Worm (Caenorhabditis elegans) whole organism, young adult: Measurements from ENCODE around the gene bca-1.

Source experiments
- C06A6.2 ChIP-seq: fragments of 200-800 bp; sonication (Bioruptor generic); conservative IDR thresholded peaks from 2 replicates; pipeline ENCODE4 v1.3.6; 2022; ENCODE audit warnings: missing genetic modification characterization, missing compliant biosample characterization
- D2030.7 ChIP-seq: fragments of 200-800 bp; sonication (Bioruptor generic); IDR thresholded peaks from 2 replicates; pipeline ENCODE4 v1.3.6; 2022; ENCODE audit warnings: missing genetic modification reagents, missing genetic modification characterization, missing compliant biosample characterization
- F10E7.11 ChIP-seq: sonication (generic microtip); optimal IDR thresholded peaks from 2 replicates; lab custom pipeline; 2017; ENCODE audit warnings: mild to moderate bottlenecking, missing genetic modification characterization, moderate library complexity, missing compliant biosample characterization
- F49E8.2 ChIP-seq: sonication (generic microtip); optimal IDR thresholded peaks from 3 replicates; lab custom pipeline; 2017; ENCODE audit warnings: missing genetic modification characterization, mild to moderate bottlenecking, missing compliant biosample characterization, antibody characterized with exemption, moderate library complexity; ENCODE audit not compliant: insufficient read depth
- F57C9.4 ChIP-seq: sonication (generic microtip); optimal IDR thresholded peaks from 2 replicates; lab custom pipeline; 2017; ENCODE audit warnings: mild to moderate bottlenecking, missing genetic modification characterization, missing compliant biosample characterization
- K11D2.4 ChIP-seq: fragments of 200-800 bp; sonication (Bioruptor generic); IDR thresholded peaks from 2 replicates; pipeline ENCODE4 v1.3.6; 2022; ENCODE audit warnings: missing genetic modification reagents, missing genetic modification characterization, missing compliant biosample characterization
- Y53G8AR.9 ChIP-seq: fragments of 200-800 bp; sonication (Bioruptor generic); conservative IDR thresholded peaks from 2 replicates; pipeline ENCODE4 v1.3.6; 2022; ENCODE audit warnings: missing genetic modification reagents, missing genetic modification characterization, missing compliant biosample characterization
- Y56A3A.18 ChIP-seq: fragments of 200-800 bp; sonication (Bioruptor generic); IDR thresholded peaks from 2 replicates; pipeline ENCODE4 v1.3.6; 2022; ENCODE audit warnings: missing genetic modification reagents, missing genetic modification characterization, missing compliant biosample characterization
- Y95B8A.8 ChIP-seq: fragments of 200-800 bp; sonication (Bioruptor generic); IDR thresholded peaks from 2 replicates; pipeline ENCODE4 v1.3.6; 2022; ENCODE audit warnings: missing genetic modification reagents, missing genetic modification characterization, missing compliant biosample characterization
- ZK185.1 ChIP-seq: sonication (generic microtip); optimal IDR thresholded peaks from 2 replicates; lab custom pipeline; 2016; ENCODE audit warnings: mild to moderate bottlenecking, missing genetic modification characterization, missing compliant biosample characterization; ENCODE audit not compliant: poor library complexity, severe bottlenecking
- atf-7 ChIP-seq: sonication (generic microtip); optimal IDR thresholded peaks from 2 replicates; lab custom pipeline; 2017; ENCODE audit warnings: mild to moderate bottlenecking, missing genetic modification characterization, missing compliant biosample characterization
- attf-5 ChIP-seq: fragments of 200-800 bp; sonication (Bioruptor generic); optimal IDR thresholded peaks from 2 replicates; lab custom pipeline; 2018; ENCODE audit warnings: mild to moderate bottlenecking, missing genetic modification characterization, missing compliant biosample characterization
- ceh-100 ChIP-seq: fragments of 200-800 bp; sonication (Bioruptor generic); IDR thresholded peaks from 2 replicates; pipeline ENCODE4 v1.3.6; 2022; ENCODE audit warnings: missing genetic modification reagents, missing genetic modification characterization, missing compliant biosample characterization
- ceh-27 ChIP-seq: fragments of 200-800 bp; sonication (Bioruptor generic); optimal IDR thresholded peaks from 2 replicates; lab custom pipeline; 2018; ENCODE audit warnings: mild to moderate bottlenecking, missing genetic modification characterization, moderate library complexity, missing compliant biosample characterization
- dox-1 ChIP-seq: fragments of 200-800 bp; sonication (Bioruptor generic); IDR thresholded peaks from 2 replicates; pipeline ENCODE4 v1.3.6; 2022; ENCODE audit warnings: missing genetic modification reagents, missing genetic modification characterization, missing compliant biosample characterization
- efl-1 ChIP-seq: fragments of 150-350 bp; optimal IDR thresholded peaks from 2 replicates; lab custom pipeline; 2014; ENCODE audit warnings: missing biosample characterization, missing genetic modification reagents, missing genetic modification characterization
- egl-18 ChIP-seq: fragments of 200-800 bp; sonication (Bioruptor generic); IDR thresholded peaks from 2 replicates; pipeline ENCODE4 v1.3.6; 2022; ENCODE audit warnings: missing genetic modification reagents, missing genetic modification characterization, missing compliant biosample characterization
- egrh-3 ChIP-seq: fragments of 200-800 bp; sonication (Bioruptor generic); IDR thresholded peaks from 2 replicates; pipeline ENCODE4 v1.3.6; 2022; ENCODE audit warnings: missing genetic modification reagents, missing genetic modification characterization, missing compliant biosample characterization
- ets-4 ChIP-seq: fragments of 200-800 bp; sonication (Bioruptor generic); optimal IDR thresholded peaks from 2 replicates; lab custom pipeline; 2018; ENCODE audit warnings: mild to moderate bottlenecking, missing genetic modification characterization, missing compliant biosample characterization
- gei-17 ChIP-seq: fragments of 200-800 bp; sonication (Bioruptor generic); optimal IDR thresholded peaks from 2 replicates; lab custom pipeline; 2018; ENCODE audit warnings: mild to moderate bottlenecking, missing genetic modification characterization, missing compliant biosample characterization
- hmg-1.2 ChIP-seq: fragments of 200-800 bp; sonication (Bioruptor generic); IDR thresholded peaks from 2 replicates; pipeline ENCODE4 v1.3.6; 2022; ENCODE audit warnings: missing genetic modification reagents, missing genetic modification characterization, missing compliant biosample characterization
- hmg-20 ChIP-seq: fragments of 200-800 bp; sonication (Bioruptor generic); IDR thresholded peaks from 2 replicates; pipeline ENCODE4 v1.3.6; 2022; ENCODE audit warnings: missing genetic modification reagents, missing genetic modification characterization, missing compliant biosample characterization
- lin-26 ChIP-seq: fragments of 200-800 bp; sonication (Bioruptor generic); IDR thresholded peaks from 2 replicates; pipeline ENCODE4 v1.3.6; 2022; ENCODE audit warnings: missing genetic modification reagents, missing genetic modification characterization, missing compliant biosample characterization
- lin-35 ChIP-seq, 3 experiments: fragments of 150-350 bp in 2 of 3; sonication (generic microtip) in 1 of 3; optimal IDR thresholded peaks; 2 replicates each; lab custom pipeline; 2014 to 2018; ENCODE audit warnings: missing biosample characterization in 3 of 3, missing genetic modification characterization in 3 of 3, missing genetic modification reagents in 3 of 3
- madf-8 ChIP-seq: fragments of 200-800 bp; sonication (Bioruptor generic); conservative IDR thresholded peaks from 2 replicates; pipeline ENCODE4 v1.3.6; 2022; ENCODE audit warnings: missing genetic modification reagents, missing genetic modification characterization, missing compliant biosample characterization
- mel-28 ChIP-seq: sonication (generic microtip); optimal IDR thresholded peaks from 2 replicates; lab custom pipeline; 2016; ENCODE audit warnings: borderline replicate concordance, mild to moderate bottlenecking, missing genetic modification characterization, missing compliant biosample characterization
- nhr-80 ChIP-seq: sonication (generic microtip); optimal IDR thresholded peaks from 2 replicates; lab custom pipeline; 2016; ENCODE audit warnings: missing genetic modification characterization, missing compliant biosample characterization
- pbrm-1 ChIP-seq: fragments of 200-800 bp; sonication (Bioruptor generic); IDR thresholded peaks from 2 replicates; pipeline ENCODE4 v1.3.6; 2022; ENCODE audit warnings: missing genetic modification reagents, missing genetic modification characterization, missing compliant biosample characterization
- rcor-1 ChIP-seq: fragments of 200-800 bp; sonication (Bioruptor generic); IDR thresholded peaks from 2 replicates; pipeline ENCODE4 v1.3.6; 2022; ENCODE audit warnings: missing genetic modification reagents, missing genetic modification characterization, missing compliant biosample characterization
- sea-2 ChIP-seq: fragments of 200-800 bp; sonication (Bioruptor generic); IDR thresholded peaks from 2 replicates; pipeline ENCODE4 v1.3.6; 2022; ENCODE audit warnings: missing genetic modification characterization, missing compliant biosample characterization
- snpc-1.1 ChIP-seq: sonication (generic microtip); optimal IDR thresholded peaks from 2 replicates; lab custom pipeline; 2017; ENCODE audit warnings: missing genetic modification characterization, mild to moderate bottlenecking, missing compliant biosample characterization, antibody characterized with exemption, moderate library complexity, missing genotype, missing genetic modification reagents; ENCODE audit not compliant: insufficient read depth
- snpc-4 ChIP-seq, 5 experiments: fragments of 150-350 bp in 1 of 5; sonication (generic microtip) in 4 of 5; optimal IDR thresholded peaks; 2 replicates each; lab custom pipeline; 2014 to 2018; ENCODE audit warnings: missing genetic modification characterization in 5 of 5, missing biosample characterization in 3 of 5, antibody characterized with exemption in 2 of 5, mild to moderate bottlenecking in 2 of 5, missing compliant biosample characterization in 2 of 5, missing genotype in 2 of 5, moderate library complexity in 2 of 5, missing genetic modification reagents in 1 of 5
- unc-62 ChIP-seq: fragments of 150-350 bp; optimal IDR thresholded peaks from 2 replicates; lab custom pipeline; 2014; ENCODE audit warnings: missing biosample characterization, missing genetic modification reagents, missing genetic modification characterization
- zfh-2 ChIP-seq: fragments of 200-800 bp; sonication (Bioruptor generic); conservative IDR thresholded peaks from 2 replicates; pipeline ENCODE4 v1.3.6; 2022; ENCODE audit warnings: missing genetic modification reagents, missing genetic modification characterization, missing compliant biosample characterization
- zim-3 ChIP-seq: sonication (generic microtip); optimal IDR thresholded peaks from 2 replicates; lab custom pipeline; 2017; ENCODE audit warnings: mild to moderate bottlenecking, missing genetic modification characterization, moderate library complexity, missing compliant biosample characterization
- ztf-18 ChIP-seq: sonication (generic microtip); optimal IDR thresholded peaks from 2 replicates; lab custom pipeline; 2016; ENCODE audit warnings: missing genotype, mild to moderate bottlenecking, missing genetic modification characterization, missing compliant biosample characterization
- ztf-22 ChIP-seq: fragments of 200-800 bp; sonication (Bioruptor generic); optimal IDR thresholded peaks from 2 replicates; lab custom pipeline; 2018; ENCODE audit warnings: mild to moderate bottlenecking, missing genetic modification characterization, moderate library complexity, missing compliant biosample characterization
- ztf-3 ChIP-seq: fragments of 200-800 bp; sonication (Bioruptor generic); optimal IDR thresholded peaks from 2 replicates; lab custom pipeline; 2018; ENCODE audit warnings: mild to moderate bottlenecking, missing genetic modification characterization, missing compliant biosample characterization

bca-1 gene

ce11 chrX:6251947-6252617 is 47.5 kb upstream of the bca-1 start (continued):
- peak; percentile 36; the same call in 1 of the 2 replicates for TF ChIP-seq dox-1 (GFP tag; lab: Robert Waterston, UW)
- peak; percentile 49; the same call in 1 of the 2 replicates for TF ChIP-seq lin-26
- TF ChIP-seq egrh-3 (GFP tag; lab: Robert Waterston, UW) = peak; percentile 85
- peak; percentile 3 for TF ChIP-seq nhr-80 (tag; lab: Kevin White, UChicago)
- no peak for TF ChIP-seq F49E8.2 (tag; lab: Kevin White, UChicago)
- TF ChIP-seq gei-17 (GFP tag; lab: Kevin White, UChicago) = peak; percentile 66
- TF ChIP-seq zim-3 = peak; percentile 45
- TF ChIP-seq Y95B8A.8 (GFP tag; lab: Robert Waterston, UW) = 0 out of 2 replicates have a peak, but pooled peaks have one; percentile 47
- TF ChIP-seq unc-62 (GFP tag; lab: Kevin White, UChicago) = peak; percentile 6
- TF ChIP-seq D2030.7 (GFP tag; lab: Robert Waterston, UW) = no peak
- TF ChIP-seq ztf-22 (GFP tag; lab: Kevin White, UChicago) = peak; percentile 26
- peak; percentile 58 for TF ChIP-seq pbrm-1
- peak; percentile 26 for TF ChIP-seq F57C9.4
- TF ChIP-seq sea-2 (GFP tag; lab: Robert Waterston, UW) = no peak
- TF ChIP-seq egl-18 (GFP tag; lab: Robert Waterston, UW) = no peak
- TF ChIP-seq ceh-27 (GFP tag; lab: Kevin White, UChicago) = peak; percentile 4
- TF ChIP-seq C06A6.2 (GFP tag; lab: Robert Waterston, UW) = 0 out of 2 replicates have a peak, but pooled peaks have one; percentile 11
- TF ChIP-seq hmg-1.2 (GFP tag; lab: Robert Waterston, UW) = peak; percentile 36
- peak; percentile 90 for TF ChIP-seq zfh-2 (GFP tag; lab: Robert Waterston, UW)
- peak; percentile 8 for TF ChIP-seq atf-7 (tag; lab: Kevin White, UChicago)
- no peak; the same call in none of the 2 replicates for TF ChIP-seq hmg-20 (GFP tag; lab: Robert Waterston, UW)
- 0 out of 2 replicates have a peak, but pooled peaks have one; percentile 52 for TF ChIP-seq Y53G8AR.9

ce11 chrX:6251321-6251720 is 46.8 kb upstream of the bca-1 start:
- TF ChIP-seq mel-28 (no peak), ceh-100 (GFP tag; lab: Robert Waterston, UW) (no peak), efl-1 (GFP tag; lab: Kevin White, UChicago) (no peak), K11D2.4 (GFP tag; lab: Robert Waterston, UW) (no peak), ztf-18 (tag; lab: Kevin White, UChicago) (no peak), snpc-1.1 (tag; lab: Kevin White, UChicago) (no peak), madf-8 (GFP tag; lab: Robert Waterston, UW) (no peak), snpc-4 (GFP tag; optimal IDR thresholded peaks at IDR 0.05; lab: Kevin White, UChicago) (no peak), snpc-4 (tag; optimal IDR thresholded peaks at IDR 0.05; lab: Kevin White, UChicago) (no peak), rcor-1 (GFP tag; lab: Robert Waterston, UW) (no peak), Y56A3A.18 (no peak), hmg-20 (GFP tag; lab: Robert Waterston, UW) (no peak), attf-5 (GFP tag; lab: Kevin White, UChicago) (no peak), hmg-1.2 (GFP tag; lab: Robert Waterston, UW) (no peak), ZK185.1 (tag; lab: Kevin White, UChicago) (no peak)

ce11 chrX:6250866-6251265 is 46.3 kb upstream of the bca-1 start:
- TF ChIP-seq ztf-3 (GFP tag; lab: Kevin White, UChicago) = no peak
- TF ChIP-seq lin-35 (GFP tag; optimal IDR thresholded peaks at IDR 0.05; lab: Kevin White, UChicago) = peak in 1 of 3 experiments; percentile 35
- no peak for TF ChIP-seq ets-4
- TF ChIP-seq F10E7.11 = no peak
- TF ChIP-seq, all 124 proteins: peak for 1
